Fruit fly (Drosophila melanogaster): ENCODE results near the gene Sf3b5.

dm6 chr3R:8966598-8966997 lies 48.5 kb downstream of the Sf3b5 start:
- TF ChIP-seq Optix (GFP tag; IDR thresholded peaks at IDR 0.05): no peak
- TF ChIP-seq CG16779 (GFP tag; IDR thresholded peaks at IDR 0.05): no peak
- TF ChIP-seq CG10462 (GFP tag; optimal IDR thresholded peaks at IDR 0.05): no peak
- TF ChIP-seq CG17361 (GFP tag; IDR thresholded peaks at IDR 0.05): no peak

Data from whole organism, embryonic.